Worm (Caenorhabditis elegans): ENCODE results near the gene C33E10.8.

DNA sequence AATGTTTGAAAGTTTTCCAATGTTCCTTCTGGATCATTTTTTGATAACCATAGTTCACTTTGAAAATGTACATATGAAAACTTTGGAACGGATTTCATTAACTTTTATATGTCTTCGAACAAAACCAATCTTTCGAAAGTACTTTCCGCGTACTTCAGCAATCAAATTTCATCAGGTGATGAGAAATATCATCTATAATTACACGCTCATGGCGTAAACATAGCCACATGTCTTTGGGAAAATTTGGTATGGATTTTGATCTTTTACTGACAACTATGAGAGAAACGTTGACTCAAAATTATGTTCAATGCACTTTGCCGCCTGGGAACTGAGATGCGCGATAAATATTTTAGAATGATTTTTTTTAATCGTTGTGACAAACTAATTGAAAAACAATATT is 44.3 kb upstream of the C33E10.8 start:
- TF ChIP-seq T22C8.4 (GFP tag; IDR thresholded peaks at IDR 0.05) = no peak
- TF ChIP-seq flt-1 (GFP tag; IDR thresholded peaks at IDR 0.05) = no peak
- no peak for TF ChIP-seq cog-1 (tag; optimal IDR thresholded peaks at IDR 0.05)
- no peak for TF ChIP-seq tab-1 (GFP tag; IDR thresholded peaks at IDR 0.05)
- no peak for TF ChIP-seq med-1 (GFP tag; optimal IDR thresholded peaks at IDR 0.05; ENCODE audit: insufficient read depth)
- TF ChIP-seq ztf-23 (GFP tag; IDR thresholded peaks at IDR 0.05) = no peak
